Fruit fly (Drosophila melanogaster) whole organism, prepupa: Measurements from ENCODE around the gene Cnx99A.

Experiments
- CG10669 ChIP-seq: fragments of 200-800 bp; sonication (Bioruptor generic); optimal IDR thresholded peaks from 3 replicates; lab custom pipeline; 2018; ENCODE audit warnings: missing biosample characterization, mild to moderate bottlenecking, missing genetic modification characterization, moderate library complexity
- CG16779 ChIP-seq: fragments of 200-800 bp; sonication (Bioruptor generic); optimal IDR thresholded peaks from 3 replicates; lab custom pipeline; 2017; ENCODE audit warnings: missing biosample characterization, mild to moderate bottlenecking, missing genetic modification characterization
- CG6792 ChIP-seq: fragments of 200-800 bp; sonication (Bioruptor generic); optimal IDR thresholded peaks from 3 replicates; lab custom pipeline; 2016; ENCODE audit warnings: missing biosample characterization, missing genetic modification characterization
- Gug ChIP-seq: fragments of 200-800 bp; sonication (Bioruptor generic); IDR thresholded peaks from 2 replicates; pipeline ENCODE4 v1.3.6; 2022; ENCODE audit warnings: missing biosample characterization, missing genetic modification characterization
- Lpt ChIP-seq: fragments of 200-800 bp; sonication (Bioruptor generic); optimal IDR thresholded peaks from 3 replicates; lab custom pipeline; 2016; ENCODE audit warnings: missing biosample characterization, missing genetic modification characterization
- eg ChIP-seq: fragments of 200-800 bp; sonication (Bioruptor generic); IDR thresholded peaks from 3 replicates; pipeline ENCODE4 v1.3.6; 2022; ENCODE audit warnings: missing biosample characterization, missing genetic modification characterization
- vri ChIP-seq: fragments of 200-800 bp; sonication (Bioruptor generic); optimal IDR thresholded peaks from 3 replicates; lab custom pipeline; 2016; ENCODE audit warnings: missing biosample characterization, mild to moderate bottlenecking, missing genetic modification characterization

DNA sequence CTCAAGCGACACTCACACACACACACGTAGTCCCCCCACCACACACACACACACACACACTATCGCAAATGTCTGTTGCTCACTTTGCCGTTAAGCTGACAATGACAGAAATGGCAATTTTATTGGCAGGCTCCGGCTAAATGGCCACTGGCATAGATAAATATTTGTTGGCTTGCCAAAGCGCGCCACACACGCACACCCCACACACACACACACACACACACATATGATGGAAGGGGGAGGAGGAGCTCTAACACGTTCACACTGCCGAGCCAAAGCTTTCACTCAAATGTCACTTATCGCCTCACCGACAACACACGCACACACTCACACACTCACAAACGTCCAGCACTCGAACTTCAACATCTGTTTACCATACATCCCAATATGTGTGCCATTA lies 42.9 kb upstream of the Cnx99A start:
- TF ChIP-seq Gug: no peak
- TF ChIP-seq eg (GFP tag; lab: Robert Waterston, UW): no peak
- no peak for TF ChIP-seq Lpt
- no peak for TF ChIP-seq CG10669
- TF ChIP-seq vri (GFP tag; lab: Kevin White, UChicago): no peak
- TF ChIP-seq CG16779 (tag; lab: Kevin White, UChicago): no peak
- TF ChIP-seq CG6792: no peak
